Worm (Caenorhabditis elegans) whole organism, L1 larva: Measurements from ENCODE around the gene Y37H2A.1.

Experiments used
- C04F5.9 ChIP-seq: sonication (generic microtip); optimal IDR thresholded peaks from 2 replicates; lab custom pipeline; 2016; ENCODE audit warnings: missing genetic modification characterization, missing compliant biosample characterization
- F16B12.6 ChIP-seq: fragments of 150-350 bp; optimal IDR thresholded peaks from 2 replicates; lab custom pipeline; 2014; ENCODE audit warnings: missing biosample characterization, missing genetic modification characterization
- ceh-63 ChIP-seq: fragments of 200-800 bp; sonication (Bioruptor generic); optimal IDR thresholded peaks from 2 replicates; lab custom pipeline; 2018; ENCODE audit warnings: mild to moderate bottlenecking, missing genetic modification characterization, missing compliant biosample characterization
- ceh-8 ChIP-seq: fragments of 200-800 bp; sonication (Bioruptor generic); optimal IDR thresholded peaks from 2 replicates; lab custom pipeline; 2018; ENCODE audit warnings: mild to moderate bottlenecking, missing genetic modification characterization, moderate library complexity, missing compliant biosample characterization
- ceh-82 ChIP-seq, 3 experiments: fragments of 150-350 bp in 1 of 3; sonication (generic microtip) in 2 of 3; optimal IDR thresholded peaks; 2 replicates each; lab custom pipeline; 2014 to 2017; ENCODE audit warnings: missing biosample characterization in 3 of 3, missing genetic modification characterization in 3 of 3
- ceh-90 ChIP-seq: sonication (generic microtip); optimal IDR thresholded peaks from 2 replicates; lab custom pipeline; 2016; ENCODE audit warnings: missing genetic modification characterization, missing compliant biosample characterization
- ces-1 ChIP-seq: fragments of 150-350 bp; optimal IDR thresholded peaks from 2 replicates; lab custom pipeline; 2014; ENCODE audit warnings: missing biosample characterization, missing genetic modification reagents, missing genetic modification characterization
- dsc-1 ChIP-seq: sonication (generic microtip); optimal IDR thresholded peaks from 2 replicates; lab custom pipeline; 2016; ENCODE audit warnings: mild to moderate bottlenecking, missing genetic modification characterization, missing compliant biosample characterization
- efl-1 ChIP-seq, 4 experiments: fragments of 150-350 bp; optimal IDR thresholded peaks in 3 of 4; peaks in 1 of 4; 1 replicate in 1 of 4; 2 replicates in 3 of 4; lab custom pipeline; 2014; ENCODE audit warnings: missing biosample characterization in 2 of 4, missing genetic modification characterization in 2 of 4, missing genetic modification reagents in 2 of 4
- egl-27 ChIP-seq, 2 experiments: fragments of 150-350 bp in 1 of 2; sonication (generic microtip); optimal IDR thresholded peaks; 3 replicates each; lab custom pipeline; 2017 to 2018; ENCODE audit warnings: missing biosample characterization in 2 of 2, missing genetic modification characterization in 2 of 2, missing genetic modification reagents in 2 of 2
- elt-2 ChIP-seq: sonication (generic microtip); optimal IDR thresholded peaks from 2 replicates; lab custom pipeline; 2016; ENCODE audit warnings: missing genetic modification characterization, mild to moderate bottlenecking, inconsistent platforms, missing compliant biosample characterization, missing genetic modification reagents
- fkh-4 ChIP-seq: sonication (generic microtip); optimal IDR thresholded peaks from 2 replicates; lab custom pipeline; 2016; ENCODE audit warnings: missing compliant biosample characterization, missing genetic modification characterization, borderline replicate concordance
- fkh-8 ChIP-seq: sonication (generic microtip); optimal IDR thresholded peaks from 2 replicates; lab custom pipeline; 2016; ENCODE audit warnings: mild to moderate bottlenecking, missing genetic modification characterization, missing compliant biosample characterization
- fos-1 ChIP-seq: fragments of 150-350 bp; optimal IDR thresholded peaks from 2 replicates; lab custom pipeline; 2014; ENCODE audit warnings: missing biosample characterization, missing genetic modification characterization
- grh-1 ChIP-seq: fragments of 200-800 bp; sonication (Bioruptor generic); IDR thresholded peaks from 2 replicates; pipeline ENCODE4 v1.3.6; 2022; ENCODE audit warnings: missing genetic modification reagents, missing genetic modification characterization, missing compliant biosample characterization
- hpl-2 ChIP-seq: fragments of 150-350 bp; optimal IDR thresholded peaks from 2 replicates; lab custom pipeline; 2014; ENCODE audit warnings: missing biosample characterization, missing genetic modification reagents, missing genetic modification characterization
- irx-1 ChIP-seq: sonication (generic microtip); optimal IDR thresholded peaks from 2 replicates; lab custom pipeline; 2016; ENCODE audit warnings: missing genetic modification characterization, missing compliant biosample characterization
- jun-1 ChIP-seq: fragments of 150-350 bp; optimal IDR thresholded peaks from 2 replicates; lab custom pipeline; 2014; ENCODE audit warnings: missing biosample characterization, missing genetic modification reagents, missing genetic modification characterization
- lin-14 ChIP-seq: fragments of 200-800 bp; sonication (Bioruptor generic); optimal IDR thresholded peaks from 2 replicates; lab custom pipeline; 2018; ENCODE audit warnings: mild to moderate bottlenecking, missing genetic modification characterization, moderate library complexity, missing compliant biosample characterization
- lin-35 ChIP-seq, 2 experiments: fragments of 150-350 bp; optimal IDR thresholded peaks; 2 replicates each; lab custom pipeline; 2014; ENCODE audit warnings: missing biosample characterization in 2 of 2, missing genetic modification characterization in 2 of 2, missing genetic modification reagents in 2 of 2
- lsy-2 ChIP-seq, 2 experiments: fragments of 150-350 bp; optimal IDR thresholded peaks; 2 replicates each; lab custom pipeline; 2014; ENCODE audit warnings: missing biosample characterization in 2 of 2, missing genetic modification characterization in 2 of 2
- mab-9 ChIP-seq: fragments of 200-800 bp; sonication (Bioruptor generic); IDR thresholded peaks from 2 replicates; pipeline ENCODE4 v1.3.6; 2022; ENCODE audit warnings: missing genetic modification reagents, missing genetic modification characterization, missing compliant biosample characterization
- mef-2 ChIP-seq: fragments of 150-350 bp; optimal IDR thresholded peaks from 2 replicates; lab custom pipeline; 2014; ENCODE audit warnings: missing biosample characterization, missing genetic modification characterization
- mep-1 ChIP-seq: fragments of 150-350 bp; optimal IDR thresholded peaks from 2 replicates; lab custom pipeline; 2014; ENCODE audit warnings: missing biosample characterization, missing genetic modification characterization
- nhr-12 ChIP-seq: sonication (generic microtip); optimal IDR thresholded peaks from 2 replicates; lab custom pipeline; 2017; ENCODE audit warnings: missing biosample characterization, missing genetic modification characterization
- nhr-237 ChIP-seq: fragments of 150-350 bp; optimal IDR thresholded peaks from 2 replicates; lab custom pipeline; 2014; ENCODE audit warnings: missing biosample characterization, missing genetic modification characterization
- nhr-47 ChIP-seq: sonication (generic microtip); optimal IDR thresholded peaks from 2 replicates; lab custom pipeline; 2016; ENCODE audit warnings: mild to moderate bottlenecking, missing genetic modification characterization, moderate library complexity, missing compliant biosample characterization
- nhr-76 ChIP-seq: sonication (generic microtip); optimal IDR thresholded peaks from 2 replicates; lab custom pipeline; 2017; ENCODE audit warnings: missing biosample characterization, missing genetic modification characterization
- nhr-85 ChIP-seq: sonication (generic microtip); peaks from one replicate; lab custom pipeline; 2016; ENCODE audit warnings: missing genetic modification characterization, inconsistent platforms, missing compliant biosample characterization
- pqm-1 ChIP-seq: sonication (generic microtip); optimal IDR thresholded peaks from 3 replicates; lab custom pipeline; 2017; ENCODE audit warnings: missing biosample characterization, missing genetic modification characterization
- skn-1 ChIP-seq: fragments of 150-350 bp; optimal IDR thresholded peaks from 2 replicates; lab custom pipeline; 2014; ENCODE audit warnings: missing biosample characterization, missing genetic modification characterization
- snpc-4 ChIP-seq: fragments of 150-350 bp; optimal IDR thresholded peaks from 2 replicates; lab custom pipeline; 2014; ENCODE audit warnings: missing biosample characterization, missing genetic modification characterization
- sox-4 ChIP-seq: sonication (generic microtip); optimal IDR thresholded peaks from 2 replicates; lab custom pipeline; 2016; ENCODE audit warnings: missing genetic modification characterization, missing compliant biosample characterization
- sptf-1 ChIP-seq: fragments of 150-350 bp; optimal IDR thresholded peaks from 2 replicates; lab custom pipeline; 2014; ENCODE audit warnings: missing biosample characterization, missing genetic modification characterization
- swsn-7 ChIP-seq: sonication (generic microtip); optimal IDR thresholded peaks from 2 replicates; lab custom pipeline; 2016; ENCODE audit warnings: missing genetic modification characterization, missing compliant biosample characterization
- unc-86 ChIP-seq: sonication (generic microtip); optimal IDR thresholded peaks from 2 replicates; lab custom pipeline; 2016; ENCODE audit warnings: missing genetic modification characterization, missing compliant biosample characterization
- vab-15 ChIP-seq: sonication (generic microtip); optimal IDR thresholded peaks from 2 replicates; lab custom pipeline; 2017; ENCODE audit warnings: missing genotype, mild to moderate bottlenecking, missing genetic modification characterization, missing compliant biosample characterization
- zag-1 ChIP-seq: fragments of 150-350 bp; optimal IDR thresholded peaks from 2 replicates; lab custom pipeline; 2014; ENCODE audit warnings: missing biosample characterization, missing genetic modification characterization
- zip-4 ChIP-seq: fragments of 200-800 bp; sonication (Bioruptor generic); optimal IDR thresholded peaks from 2 replicates; lab custom pipeline; 2018; ENCODE audit warnings: mild to moderate bottlenecking, missing genetic modification characterization, moderate library complexity, missing compliant biosample characterization
- ztf-11 ChIP-seq, 2 experiments: sonication (generic microtip); optimal IDR thresholded peaks; 2 replicates each; lab custom pipeline; 2016 to 2017; ENCODE audit warnings: missing genetic modification characterization in 2 of 2, missing biosample characterization in 1 of 2, missing compliant biosample characterization in 1 of 2

Y37H2A.1 gene

DNA sequence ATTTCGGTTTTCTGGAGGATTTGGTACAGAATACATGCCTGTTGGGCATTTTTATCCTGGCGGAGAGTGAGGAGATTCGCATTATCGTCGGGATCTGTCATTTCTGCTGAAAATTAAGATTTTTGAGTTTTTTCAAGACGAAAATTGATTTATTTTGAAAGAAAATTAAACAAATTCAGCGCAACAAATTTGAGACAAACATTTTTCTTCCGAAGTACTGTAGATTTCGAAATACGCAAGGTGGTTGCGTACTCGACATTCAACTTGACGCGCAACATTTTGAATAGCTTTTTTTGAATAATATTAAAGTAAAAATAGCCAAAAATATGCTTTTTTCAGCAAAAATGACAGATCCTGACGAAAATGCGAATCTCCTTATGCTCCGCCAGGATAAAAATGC, 26.3 kb downstream of the Y37H2A.1 start, which contains the start of gene Y37H2A.7:
TSS of gene Y37H2A.7 (minus strand) at position 101 of the 400 bp plus-strand sequence.
- TF ChIP-seq C04F5.9 (tag; lab: Kevin White, UChicago), result no peak
- TF ChIP-seq grh-1 (GFP tag; lab: Robert Waterston, UW), result no peak
- no peak for TF ChIP-seq zip-4 (GFP tag; lab: Kevin White, UChicago)
- TF ChIP-seq ceh-82 (tag; optimal IDR thresholded peaks at IDR 0.05; lab: Kevin White, UChicago), result no peak
- no peak for TF ChIP-seq irx-1
- no peak for TF ChIP-seq sptf-1 (tag; lab: Kevin White, UChicago)
- TF ChIP-seq lsy-2 (tag; optimal IDR thresholded peaks at IDR 0.05; lab: Kevin White, UChicago), result no peak
- no peak for TF ChIP-seq snpc-4 (tag; lab: Kevin White, UChicago)
- TF ChIP-seq mef-2 (tag; lab: Kevin White, UChicago), result no peak
- no peak for TF ChIP-seq ceh-90 (tag; lab: Kevin White, UChicago)

DNA sequence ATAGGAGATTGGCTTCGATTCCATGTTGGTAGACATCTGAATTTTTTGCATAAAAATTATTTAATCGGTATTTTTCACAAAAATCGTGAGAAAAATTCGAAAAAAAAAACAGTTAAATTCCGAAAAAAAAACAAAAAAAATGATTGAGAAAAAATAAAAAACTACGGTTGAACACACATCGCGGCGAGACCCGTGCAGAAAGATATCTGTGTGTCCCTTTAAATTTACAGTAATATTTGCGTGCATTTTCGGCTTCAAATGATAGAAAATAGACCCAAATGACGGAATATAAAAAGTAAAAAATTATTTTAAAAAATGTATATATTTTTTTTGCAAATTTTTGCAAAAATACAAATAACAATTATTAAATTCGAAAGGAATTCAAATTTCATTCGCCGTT, 29.6 kb downstream of the Y37H2A.1 start:
- TF ChIP-seq zip-4 (GFP tag; lab: Kevin White, UChicago), result no peak
- TF ChIP-seq ceh-8, result no peak
- no peak for TF ChIP-seq mep-1 (tag; lab: Kevin White, UChicago)
- no peak for TF ChIP-seq nhr-85 (tag; lab: Kevin White, UChicago)
- no peak for TF ChIP-seq fos-1 (tag; lab: Kevin White, UChicago)

DNA sequence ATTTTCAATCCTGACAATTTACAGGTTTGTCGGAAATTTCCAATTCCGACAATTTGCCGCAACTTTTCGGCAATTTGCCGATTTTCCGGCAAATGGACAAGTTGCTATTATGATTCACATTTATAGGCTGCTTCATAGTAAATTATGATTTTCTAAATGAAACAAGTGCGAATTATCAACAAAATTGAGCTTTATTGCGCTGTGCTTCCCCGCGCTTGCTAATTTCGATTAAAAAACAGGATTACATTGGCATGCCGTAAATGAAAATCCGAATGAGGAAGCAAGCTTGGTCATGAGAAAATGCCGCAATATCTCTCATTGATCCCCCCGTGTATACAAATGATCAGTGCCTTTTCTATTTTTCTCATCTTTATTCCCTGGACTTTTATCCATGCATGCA, 30.6 kb downstream of the Y37H2A.1 start, which contains the start of gene Y37H2A.10:
TSS of gene Y37H2A.10 (plus strand) at position 301 of the 400 bp plus-strand sequence.
- no peak for TF ChIP-seq efl-1 (optimal IDR thresholded peaks at IDR 0.05; lab: Kevin White, UChicago)
- no peak for TF ChIP-seq efl-1 (GFP tag; optimal IDR thresholded peaks at IDR 0.05 in 1 of 2; lab: Kevin White, UChicago)
- no peak for TF ChIP-seq F16B12.6 (tag; lab: Kevin White, UChicago)
- no peak for TF ChIP-seq zag-1
- no peak for TF ChIP-seq unc-86 (tag; lab: Kevin White, UChicago)
- TF ChIP-seq pqm-1 (tag; lab: Kevin White, UChicago), result no peak
- no peak for TF ChIP-seq grh-1 (GFP tag; lab: Robert Waterston, UW)
- TF ChIP-seq dsc-1 (tag; lab: Kevin White, UChicago), result no peak
- no peak for TF ChIP-seq swsn-7 (tag; lab: Kevin White, UChicago)
- TF ChIP-seq snpc-4 (tag; lab: Kevin White, UChicago), result no peak
- TF ChIP-seq sptf-1 (tag; lab: Kevin White, UChicago), result no peak
- no peak for TF ChIP-seq nhr-47 (tag; lab: Kevin White, UChicago)
- no peak for TF ChIP-seq vab-15
- no peak for TF ChIP-seq mep-1 (tag; lab: Kevin White, UChicago)
- no peak for TF ChIP-seq ztf-11 (tag; optimal IDR thresholded peaks at IDR 0.05; lab: Kevin White, UChicago)
- TF ChIP-seq ceh-63, result no peak
- TF ChIP-seq jun-1 (tag; lab: Kevin White, UChicago), result no peak

DNA sequence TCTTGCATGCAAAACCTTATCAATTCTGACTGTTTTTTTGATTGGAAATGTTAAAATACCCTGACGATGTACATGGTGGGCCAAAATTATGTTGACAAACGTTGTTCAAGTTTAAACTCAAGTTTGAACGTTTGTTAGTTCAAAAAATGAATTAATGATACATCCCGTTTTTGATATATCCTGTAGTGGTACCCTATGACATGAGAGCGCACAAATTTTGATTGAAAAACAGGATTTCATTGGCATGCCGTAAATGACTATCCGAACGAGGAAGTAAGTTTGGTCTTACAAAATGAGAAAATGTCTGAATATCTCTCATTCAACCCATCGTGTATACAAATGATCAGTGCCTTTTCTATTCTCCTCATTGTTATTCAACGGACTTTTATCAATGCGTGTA, 33.1 kb downstream of the Y37H2A.1 start, which contains the start of gene Y37H2A.11:
TSS of gene Y37H2A.11 (plus strand) at position 301 of the 400 bp plus-strand sequence.
- TF ChIP-seq nhr-76, result no peak

DNA sequence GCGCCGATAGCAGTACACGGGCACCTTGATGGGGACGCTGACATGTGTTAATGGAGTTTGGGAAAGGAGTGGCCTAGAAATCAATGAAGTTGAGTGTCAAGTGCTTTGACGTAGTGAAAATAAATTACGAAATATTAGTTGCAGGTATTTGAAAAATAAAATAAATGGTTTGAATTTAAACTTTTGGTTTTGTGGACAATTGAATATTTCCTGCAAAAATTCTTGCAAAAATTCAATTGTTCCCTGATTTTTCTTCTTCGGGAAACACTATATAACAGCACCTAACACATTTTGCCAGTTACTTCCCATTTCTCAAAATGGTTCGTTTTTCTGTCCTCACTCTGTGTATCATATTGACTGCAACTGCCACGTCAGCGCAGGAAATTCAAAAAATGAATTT, 34.5 kb downstream of the Y37H2A.1 start, which contains the start of gene Y37H2A.13:
TSS of gene Y37H2A.13 (plus strand) at position 301 of the 400 bp plus-strand sequence.
- no peak for TF ChIP-seq fkh-8 (tag; lab: Kevin White, UChicago)
- no peak for TF ChIP-seq C04F5.9 (tag; lab: Kevin White, UChicago)
- TF ChIP-seq pqm-1 (tag; lab: Kevin White, UChicago), result no peak
- TF ChIP-seq ceh-90 (tag; lab: Kevin White, UChicago), result no peak
- TF ChIP-seq F16B12.6 (tag; lab: Kevin White, UChicago), result no peak
- TF ChIP-seq skn-1 (tag; lab: Kevin White, UChicago), result no peak
- TF ChIP-seq egl-27 (tag; optimal IDR thresholded peaks at IDR 0.05; lab: Kevin White, UChicago), result no peak
- no peak for TF ChIP-seq efl-1 (optimal IDR thresholded peaks at IDR 0.05; lab: Kevin White, UChicago)
- TF ChIP-seq efl-1 (GFP tag; optimal IDR thresholded peaks at IDR 0.05 in 1 of 2; lab: Kevin White, UChicago), result no peak
- no peak for TF ChIP-seq nhr-237 (tag; lab: Kevin White, UChicago)
- no peak for TF ChIP-seq elt-2 (tag; lab: Kevin White, UChicago)
- no peak for TF ChIP-seq nhr-12 (tag; lab: Kevin White, UChicago)
- no peak for TF ChIP-seq fkh-4 (tag; lab: Kevin White, UChicago)
- no peak for TF ChIP-seq sox-4 (tag; lab: Kevin White, UChicago)
- TF ChIP-seq lin-14 (GFP tag; lab: Kevin White, UChicago), result no peak
- TF ChIP-seq grh-1 (GFP tag; lab: Robert Waterston, UW), result no peak
- TF ChIP-seq zag-1, result no peak
- TF ChIP-seq mab-9, result no peak
- TF ChIP-seq hpl-2 (GFP tag; lab: Kevin White, UChicago), result no peak
- TF ChIP-seq ces-1 (GFP tag; lab: Kevin White, UChicago), result no peak
- TF ChIP-seq lin-35 (GFP tag; optimal IDR thresholded peaks at IDR 0.05; lab: Kevin White, UChicago), result no peak
